Fruit fly (Drosophila melanogaster) S2 (cell line): Measurements from ENCODE around the gene glo.

Experiments
- CG8478 ChIP-seq: fragments of >200 bp; optimal IDR thresholded peaks from 2 replicates; lab custom pipeline; 2018
- CTCF ChIP-seq, 2 experiments: fragments of >200 bp; optimal IDR thresholded peaks; 2 replicates each; lab custom pipeline; 2018

DNA sequence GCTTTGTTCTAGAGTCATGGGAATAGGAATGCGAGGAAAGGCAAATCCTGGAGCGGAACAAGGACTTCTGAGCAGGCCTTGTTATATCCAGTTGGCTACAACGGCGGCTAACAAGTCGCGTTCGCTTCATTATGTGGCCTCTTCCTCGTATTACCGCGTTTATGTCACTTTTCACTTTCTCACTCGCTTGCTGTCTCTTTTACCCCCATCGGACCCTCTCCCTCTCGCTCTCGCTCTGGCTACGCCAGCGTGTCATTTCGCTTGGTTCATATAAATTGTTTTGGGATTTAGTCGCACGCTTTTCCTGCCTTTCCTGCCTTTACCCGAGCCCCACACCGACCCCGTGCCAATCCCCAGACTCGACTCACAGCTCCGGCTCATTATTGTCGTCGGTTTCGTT is 37.1 kb upstream of the glo start:
- TF ChIP-seq CTCF (optimal IDR thresholded peaks at IDR 0.05; lab: Kevin White, UChicago) (no peak), CG8478 (lab: Kevin White, UChicago) (no peak)
